ENCODE assay signal across 2 fruit fly cellular contexts in the genomic region with DNA sequence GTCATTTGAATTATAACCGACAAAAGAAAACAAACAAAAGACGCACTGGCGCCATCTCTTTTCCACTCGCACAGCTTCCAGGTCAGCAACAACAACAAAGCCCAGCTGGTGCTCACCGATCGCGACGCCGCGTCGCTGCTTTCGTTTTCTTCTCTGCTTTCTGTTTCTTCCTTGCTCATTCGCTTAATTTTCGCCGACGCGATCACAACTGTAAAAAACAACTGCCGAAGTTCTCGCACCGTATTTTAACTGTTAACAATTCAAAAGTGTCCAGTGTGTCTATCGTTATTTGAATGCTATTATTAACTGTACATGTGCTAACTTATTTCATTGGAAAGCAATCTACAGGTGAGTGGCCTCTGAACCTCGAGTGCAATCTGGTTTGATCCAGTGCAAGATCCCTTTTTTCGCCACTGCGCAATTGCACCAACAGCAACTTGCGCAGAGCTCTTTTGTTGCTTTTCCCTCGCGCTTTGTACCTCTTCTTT.
TF ChIP-seq lines count a peak whose summit lies in the region.

A gene (plus strand): TSS at position 176 of the 488 bp plus-strand sequence.

TF ChIP-seq in whole organism, embryonic, 481 proteins besides CTCF, POLR2A, EP300 and RAD21 (continued from another document):
- 0 out of 4 replicates have a peak, but pooled peaks have one; percentile 22 for TF ChIP-seq Dll (GFP tag; IDR thresholded peaks at IDR 0.05; lab: Robert Waterston, UW; ENCODE audit: partially characterized antibody)
- TF ChIP-seq ci (GFP tag; IDR thresholded peaks at IDR 0.05; lab: Robert Waterston, UW), result 0 out of 3 replicates have a peak, but pooled peaks have one; percentile 24
- 0 out of 4 replicates have a peak, but pooled peaks have one; percentile 24 for TF ChIP-seq chinmo (GFP tag; IDR thresholded peaks at IDR 0.05; lab: Robert Waterston, UW; ENCODE audit: partially characterized antibody)
- TF ChIP-seq E2f2 (GFP tag; IDR thresholded peaks at IDR 0.05; lab: Robert Waterston, UW), result peak; percentile 34; the same call in 1 of the 2 replicates
- TF ChIP-seq Blimp-1 (GFP tag; optimal IDR thresholded peaks at IDR 0.05; lab: Kevin White, UChicago), result peak; percentile 40
- TF ChIP-seq Deaf1 (tag; optimal IDR thresholded peaks at IDR 0.05; lab: Kevin White, UChicago), result peak; percentile 12
- peak in 1 of 2 experiments; percentile 47 for TF ChIP-seq crp (GFP tag; optimal IDR thresholded peaks at IDR 0.05; lab: Kevin White, UChicago)
- TF ChIP-seq CG13287 (GFP tag; IDR thresholded peaks at IDR 0.05; lab: Robert Waterston, UW; ENCODE audit: partially characterized antibody), result 0 out of 2 replicates have a peak, but pooled peaks have one; percentile 16

TF ChIP-seq in whole organism, prepupa, 60 proteins besides CTCF, POLR2A, EP300 and RAD21 (continued from another document):
- TF ChIP-seq Smox (GFP tag; optimal IDR thresholded peaks at IDR 0.05; lab: Kevin White, UChicago), result no peak
- no peak for TF ChIP-seq CG31627 (GFP tag; optimal IDR thresholded peaks at IDR 0.05; lab: Kevin White, UChicago)
- TF ChIP-seq CG3919 (GFP tag; optimal IDR thresholded peaks at IDR 0.05; lab: Kevin White, UChicago), result peak; percentile 57
- TF ChIP-seq Hr39 (GFP tag; optimal IDR thresholded peaks at IDR 0.05; lab: Kevin White, UChicago), result no peak
- no peak for TF ChIP-seq CG11294 (GFP tag; IDR thresholded peaks at IDR 0.05; lab: Robert Waterston, UW)
- TF ChIP-seq Hr38 (GFP tag; optimal IDR thresholded peaks at IDR 0.05; lab: Kevin White, UChicago), result no peak
- TF ChIP-seq Sox102F (GFP tag; optimal IDR thresholded peaks at IDR 0.05; lab: Kevin White, UChicago), result peak; percentile 47
- TF ChIP-seq Hr4 (GFP tag; optimal IDR thresholded peaks at IDR 0.05; lab: Kevin White, UChicago), result no peak
- TF ChIP-seq CG34406 (GFP tag; optimal IDR thresholded peaks at IDR 0.05; lab: Kevin White, UChicago), result no peak
- TF ChIP-seq CG1621 (tag; optimal IDR thresholded peaks at IDR 0.05; lab: Kevin White, UChicago), result peak; percentile 24
- TF ChIP-seq dsx (GFP tag; optimal IDR thresholded peaks at IDR 0.05; lab: Kevin White, UChicago; ENCODE audit: poor library complexity, severe bottlenecking), result peak; percentile 58
- TF ChIP-seq vri (GFP tag; optimal IDR thresholded peaks at IDR 0.05; lab: Kevin White, UChicago), result no peak
- TF ChIP-seq CG7368 (GFP tag; optimal IDR thresholded peaks at IDR 0.05; lab: Kevin White, UChicago), result peak; percentile 17
- TF ChIP-seq Met (GFP tag; optimal IDR thresholded peaks at IDR 0.05; lab: Kevin White, UChicago), result peak; percentile 17
- TF ChIP-seq CG32006 (GFP tag; optimal IDR thresholded peaks at IDR 0.05; lab: Kevin White, UChicago), result peak; percentile 11
- TF ChIP-seq achi (GFP tag; optimal IDR thresholded peaks at IDR 0.05; lab: Kevin White, UChicago), result peak; percentile 15
- peak; percentile 41 for TF ChIP-seq net (GFP tag; optimal IDR thresholded peaks at IDR 0.05; lab: Kevin White, UChicago)
- peak; percentile 42 for TF ChIP-seq Eip75B (GFP tag; optimal IDR thresholded peaks at IDR 0.05; lab: Kevin White, UChicago)
- TF ChIP-seq OdsH (GFP tag; optimal IDR thresholded peaks at IDR 0.05; lab: Kevin White, UChicago), result no peak
- no peak for TF ChIP-seq CG8632 (GFP tag; optimal IDR thresholded peaks at IDR 0.05; lab: Kevin White, UChicago)
- no peak for TF ChIP-seq Eip93F (GFP tag; optimal IDR thresholded peaks at IDR 0.05; lab: Kevin White, UChicago)
- TF ChIP-seq salr (GFP tag; optimal IDR thresholded peaks at IDR 0.05; lab: Kevin White, UChicago), result peak in 1 of 2 experiments; percentile 15
- TF ChIP-seq CG11762 (GFP tag; optimal IDR thresholded peaks at IDR 0.05; lab: Kevin White, UChicago; ENCODE audit: insufficient read depth), result peak; percentile 12
- no peak for TF ChIP-seq fd85E (GFP tag; optimal IDR thresholded peaks at IDR 0.05; lab: Kevin White, UChicago)
- peak; percentile 45 for TF ChIP-seq esn (GFP tag; optimal IDR thresholded peaks at IDR 0.05; lab: Kevin White, UChicago)
- TF ChIP-seq CG6808 (GFP tag; optimal IDR thresholded peaks at IDR 0.05; lab: Kevin White, UChicago), result peak; percentile 66
- TF ChIP-seq CG4318 (GFP tag; optimal IDR thresholded peaks at IDR 0.05; lab: Kevin White, UChicago), result no peak
- TF ChIP-seq Sox15 (GFP tag; optimal IDR thresholded peaks at IDR 0.05; lab: Kevin White, UChicago), result no peak
- TF ChIP-seq lz (GFP tag; optimal IDR thresholded peaks at IDR 0.05; lab: Kevin White, UChicago), result peak; percentile 13
- peak; percentile 83; the same call in 2 of the 3 replicates for TF ChIP-seq CG6163 (GFP tag; IDR thresholded peaks at IDR 0.05; lab: Robert Waterston, UW)
- no peak for TF ChIP-seq pdm3 (GFP tag; optimal IDR thresholded peaks at IDR 0.05; lab: Kevin White, UChicago)
- no peak for TF ChIP-seq CG10631 (GFP tag; optimal IDR thresholded peaks at IDR 0.05; lab: Kevin White, UChicago)
- TF ChIP-seq ss (GFP tag; optimal IDR thresholded peaks at IDR 0.05; lab: Kevin White, UChicago), result peak; percentile 59 to 74
- TF ChIP-seq CG8319 (GFP tag; optimal IDR thresholded peaks at IDR 0.05; lab: Kevin White, UChicago), result no peak
- no peak for TF ChIP-seq CG11902 (GFP tag; optimal IDR thresholded peaks at IDR 0.05; lab: Kevin White, UChicago)
- peak; percentile 25; the same call in 1 of the 2 replicates for TF ChIP-seq CG15336 (GFP tag; IDR thresholded peaks at IDR 0.05; lab: Robert Waterston, UW)
- no peak for TF ChIP-seq CG6792 (GFP tag; optimal IDR thresholded peaks at IDR 0.05; lab: Kevin White, UChicago)
- no peak for TF ChIP-seq CG3032 (tag; optimal IDR thresholded peaks at IDR 0.05; lab: Kevin White, UChicago)
- peak; percentile 68 for TF ChIP-seq CG6854 (GFP tag; optimal IDR thresholded peaks at IDR 0.05; lab: Kevin White, UChicago)
